Worm (Caenorhabditis elegans) whole organism, L2 larva: Measurements from ENCODE around the gene gbas-1.
"Not testable (repeated sequence)": the region's sequence is repeated elsewhere in the genome, so short reads cannot be mapped to it uniquely, and the experiment has no call there.

Source experiments
- C34F6.9 ChIP-seq: fragments of 150-350 bp; optimal IDR thresholded peaks from 2 replicates; lab custom pipeline; 2014; ENCODE audit warnings: missing biosample characterization, missing genetic modification characterization
- F13H6.1 ChIP-seq: sonication (generic microtip); optimal IDR thresholded peaks from 2 replicates; lab custom pipeline; 2016; ENCODE audit warnings: missing genetic modification characterization, missing compliant biosample characterization
- R02D3.7 ChIP-seq: fragments of 150-350 bp; optimal IDR thresholded peaks from 2 replicates; lab custom pipeline; 2014; ENCODE audit warnings: missing biosample characterization, missing genetic modification characterization
- Y55F3AM.14 ChIP-seq: fragments of 200-800 bp; sonication (Bioruptor generic); optimal IDR thresholded peaks from 2 replicates; lab custom pipeline; 2018; ENCODE audit warnings: mild to moderate bottlenecking, missing genetic modification characterization, missing compliant biosample characterization
- ZK546.5 ChIP-seq: sonication (generic microtip); optimal IDR thresholded peaks from 2 replicates; lab custom pipeline; 2017; ENCODE audit warnings: missing biosample characterization, missing genetic modification characterization
- ama-1 ChIP-seq: fragments of 150-350 bp; optimal IDR thresholded peaks from 2 replicates; lab custom pipeline; 2018; ENCODE audit warnings: inconsistent platforms
- blmp-1 ChIP-seq: sonication (generic microtip); optimal IDR thresholded peaks from 2 replicates; lab custom pipeline; 2017; ENCODE audit warnings: missing genetic modification characterization, mild to moderate bottlenecking, missing compliant biosample characterization, antibody characterized with exemption, moderate library complexity; ENCODE audit not compliant: insufficient read depth
- ceh-16 ChIP-seq: fragments of 150-350 bp; optimal IDR thresholded peaks from 2 replicates; lab custom pipeline; 2014; ENCODE audit warnings: missing biosample characterization, missing genetic modification characterization
- ceh-82 ChIP-seq: fragments of 150-350 bp; optimal IDR thresholded peaks from 2 replicates; lab custom pipeline; 2014; ENCODE audit warnings: missing biosample characterization, missing genetic modification characterization
- crh-2 ChIP-seq: sonication (generic microtip); optimal IDR thresholded peaks from 2 replicates; lab custom pipeline; 2017; ENCODE audit warnings: missing biosample characterization, missing genetic modification characterization
- elt-1 ChIP-seq: fragments of 150-350 bp; optimal IDR thresholded peaks from 2 replicates; lab custom pipeline; 2014; ENCODE audit warnings: missing biosample characterization, missing genetic modification characterization
- gmeb-1 ChIP-seq: fragments of 150-350 bp; optimal IDR thresholded peaks from 2 replicates; lab custom pipeline; 2014; ENCODE audit warnings: missing biosample characterization, missing genetic modification characterization
- lin-11 ChIP-seq: fragments of 150-350 bp; sonication (generic microtip); optimal IDR thresholded peaks from 2 replicates; lab custom pipeline; 2014; ENCODE audit warnings: missing biosample characterization, missing genetic modification characterization, inconsistent platforms, mixed read lengths
- lin-39 ChIP-seq: fragments of 150-350 bp; optimal IDR thresholded peaks from 2 replicates; lab custom pipeline; 2014; ENCODE audit warnings: missing biosample characterization, missing genetic modification reagents, missing genetic modification characterization
- mab-5 ChIP-seq: fragments of 150-350 bp; optimal IDR thresholded peaks from 2 replicates; lab custom pipeline; 2014; ENCODE audit warnings: missing biosample characterization, missing genetic modification characterization
- mdl-1 ChIP-seq, 2 experiments: fragments of 150-350 bp in 1 of 2; sonication (generic microtip) in 1 of 2; optimal IDR thresholded peaks; 2 replicates each; lab custom pipeline; 2017; ENCODE audit warnings: missing biosample characterization in 2 of 2, missing genetic modification characterization in 2 of 2
- nhr-10 ChIP-seq: sonication (generic microtip); optimal IDR thresholded peaks from 2 replicates; lab custom pipeline; 2017; ENCODE audit warnings: missing biosample characterization, missing genetic modification characterization
- nhr-11 ChIP-seq: fragments of 150-350 bp; optimal IDR thresholded peaks from 2 replicates; lab custom pipeline; 2014; ENCODE audit warnings: missing biosample characterization, missing genetic modification characterization
- nhr-12 ChIP-seq: fragments of 150-350 bp; optimal IDR thresholded peaks from 2 replicates; lab custom pipeline; 2014; ENCODE audit warnings: missing biosample characterization, missing genetic modification characterization
- nhr-129 ChIP-seq: fragments of 150-350 bp; optimal IDR thresholded peaks from 2 replicates; lab custom pipeline; 2014; ENCODE audit warnings: missing biosample characterization, missing genetic modification characterization
- nhr-21 ChIP-seq: fragments of 150-350 bp; optimal IDR thresholded peaks from 2 replicates; lab custom pipeline; 2014; ENCODE audit warnings: missing biosample characterization, missing genetic modification characterization
- nhr-23 ChIP-seq: fragments of 150-350 bp; optimal IDR thresholded peaks from 2 replicates; lab custom pipeline; 2014; ENCODE audit warnings: missing biosample characterization, missing genetic modification reagents, missing genetic modification characterization
- nhr-237 ChIP-seq: fragments of 150-350 bp; optimal IDR thresholded peaks from 2 replicates; lab custom pipeline; 2014; ENCODE audit warnings: missing biosample characterization, missing genetic modification characterization
- nhr-6 ChIP-seq: fragments of 150-350 bp; optimal IDR thresholded peaks from 2 replicates; lab custom pipeline; 2014; ENCODE audit warnings: missing biosample characterization, missing genetic modification characterization
- peb-1 ChIP-seq: fragments of 150-350 bp; optimal IDR thresholded peaks from 2 replicates; lab custom pipeline; 2014; ENCODE audit warnings: missing biosample characterization, missing genetic modification characterization
- sem-4 ChIP-seq: fragments of 150-350 bp; optimal IDR thresholded peaks from 2 replicates; lab custom pipeline; 2014; ENCODE audit warnings: missing biosample characterization, missing genetic modification reagents, missing genetic modification characterization
- skn-1 ChIP-seq: sonication (generic microtip); optimal IDR thresholded peaks from 2 replicates; lab custom pipeline; 2017; ENCODE audit warnings: missing biosample characterization, missing genetic modification characterization
- sma-3 ChIP-seq: sonication (generic microtip); optimal IDR thresholded peaks from 2 replicates; lab custom pipeline; 2016; ENCODE audit warnings: missing genetic modification reagents, missing genetic modification characterization, missing compliant biosample characterization
- sma-9 ChIP-seq, 2 experiments: fragments of 150-350 bp in 1 of 2; sonication (generic microtip) in 1 of 2; optimal IDR thresholded peaks; 2 replicates each; lab custom pipeline; 2014 to 2016; ENCODE audit warnings: missing genetic modification characterization in 2 of 2, mild to moderate bottlenecking in 1 of 2, missing biosample characterization in 1 of 2, missing compliant biosample characterization in 1 of 2, missing genetic modification reagents in 1 of 2, moderate library complexity in 1 of 2
- snpc-4 ChIP-seq: fragments of 150-350 bp; optimal IDR thresholded peaks from 2 replicates; lab custom pipeline; 2014; ENCODE audit warnings: missing biosample characterization, missing genetic modification characterization
- unc-55 ChIP-seq: fragments of 150-350 bp; sonication (generic microtip); optimal IDR thresholded peaks from 3 replicates; lab custom pipeline; 2014; ENCODE audit warnings: missing biosample characterization, missing genetic modification reagents, missing genetic modification characterization
- unc-62 ChIP-seq: fragments of 150-350 bp; optimal IDR thresholded peaks from 2 replicates; lab custom pipeline; 2014; ENCODE audit warnings: missing biosample characterization, missing genetic modification reagents, missing genetic modification characterization
- zag-1 ChIP-seq: fragments of 150-350 bp; optimal IDR thresholded peaks from 2 replicates; lab custom pipeline; 2014; ENCODE audit warnings: missing biosample characterization, missing genetic modification characterization
- ztf-1 ChIP-seq: fragments of 200-800 bp; sonication (Bioruptor generic); conservative IDR thresholded peaks from 2 replicates; pipeline ENCODE4 v1.3.6; 2022; ENCODE audit warnings: missing genetic modification characterization, missing compliant biosample characterization
- ztf-11 ChIP-seq: sonication (generic microtip); optimal IDR thresholded peaks from 2 replicates; lab custom pipeline; 2017; ENCODE audit warnings: missing biosample characterization, missing genetic modification characterization
- ztf-4 ChIP-seq: fragments of 150-350 bp; optimal IDR thresholded peaks from 2 replicates; lab custom pipeline; 2014; ENCODE audit warnings: missing biosample characterization, missing genetic modification characterization

gbas-1 gene

DNA sequence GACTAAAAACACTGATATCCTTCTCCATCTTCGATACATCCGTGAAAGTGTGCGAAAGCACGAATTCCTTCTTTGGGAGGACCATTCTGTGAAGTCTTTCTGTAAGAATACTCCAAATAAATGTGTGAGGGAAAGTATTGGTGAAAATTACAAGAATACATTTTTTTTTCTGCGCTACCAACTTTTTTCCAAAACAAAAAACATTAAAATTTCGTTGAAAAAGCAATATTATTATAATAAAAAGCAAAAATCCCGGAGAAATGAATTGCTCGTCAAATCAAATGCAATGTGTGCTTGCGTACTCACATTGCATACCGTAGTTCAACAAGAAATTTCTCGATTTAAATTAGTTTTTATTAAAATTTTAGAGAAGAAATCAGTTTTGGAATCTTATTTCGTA, 17.3 kb downstream of the gbas-1 start, which contains the start of gene bath-13:
bath-13 (minus strand) TSS at position 101 of the 400 bp plus-strand sequence.
- TF ChIP-seq lin-11: no peak
- no peak for TF ChIP-seq nhr-21
- no peak for TF ChIP-seq nhr-10 (tag; lab: Kevin White, UChicago)
- TF ChIP-seq ceh-16: no peak
- no peak for TF ChIP-seq sem-4 (tag; lab: Kevin White, UChicago)
- TF ChIP-seq peb-1: no peak
- TF ChIP-seq nhr-12 (tag; lab: Kevin White, UChicago): no peak
- TF ChIP-seq crh-2 (tag; lab: Kevin White, UChicago): no peak
- no peak for TF ChIP-seq blmp-1 (tag; lab: Kevin White, UChicago)
- no peak for TF ChIP-seq zag-1 (tag; lab: Kevin White, UChicago)
- no peak for TF ChIP-seq ztf-1
- TF ChIP-seq unc-55 (GFP tag; lab: Kevin White, UChicago): no peak
- no peak for TF ChIP-seq unc-62 (GFP tag; lab: Kevin White, UChicago)
- no peak for TF ChIP-seq C34F6.9 (tag; lab: Kevin White, UChicago)
- TF ChIP-seq mab-5 (tag; lab: Kevin White, UChicago): no peak
- TF ChIP-seq skn-1: no peak
- no peak for TF ChIP-seq gmeb-1 (tag; lab: Kevin White, UChicago)
- no peak for TF ChIP-seq ztf-4 (tag; lab: Kevin White, UChicago)

DNA sequence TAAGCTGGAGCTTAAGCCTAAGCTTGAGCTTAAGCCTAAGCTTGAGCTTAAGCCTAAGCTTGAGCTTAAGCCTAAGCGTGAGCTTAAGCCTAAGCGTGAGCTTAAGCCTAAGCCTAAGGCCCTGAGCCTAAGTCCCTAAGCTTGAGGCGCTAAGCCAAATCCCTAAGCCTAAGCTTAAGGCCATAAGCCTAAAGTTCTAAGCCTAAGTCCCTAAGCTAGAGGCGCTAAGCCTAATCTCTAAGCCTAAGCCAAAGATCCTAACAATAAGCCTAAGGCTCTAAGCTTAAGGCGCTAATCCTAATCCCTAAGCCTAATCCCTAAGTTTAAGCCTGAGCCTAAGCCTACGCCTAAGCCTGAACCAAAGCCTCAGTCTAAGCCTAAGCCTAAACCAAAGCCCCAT, 21.0 kb downstream of the gbas-1 start:
- TF ChIP-seq nhr-10 (tag; lab: Kevin White, UChicago): no peak
- TF ChIP-seq ztf-1: no peak
- TF ChIP-seq snpc-4 (tag; lab: Kevin White, UChicago): no peak
- no peak for TF ChIP-seq nhr-6 (tag; lab: Kevin White, UChicago)
- TF ChIP-seq ceh-16: no peak
- TF ChIP-seq F13H6.1: no peak
- no peak for TF ChIP-seq C34F6.9 (tag; lab: Kevin White, UChicago)
- TF ChIP-seq nhr-129 (tag; lab: Kevin White, UChicago): no peak
- no peak for TF ChIP-seq unc-62 (GFP tag; lab: Kevin White, UChicago)
- no peak for TF ChIP-seq mdl-1 (tag; optimal IDR thresholded peaks at IDR 0.05; lab: Kevin White, UChicago)
- TF ChIP-seq crh-2 (tag; lab: Kevin White, UChicago): no peak
- TF ChIP-seq Y55F3AM.14 (GFP tag; lab: Kevin White, UChicago): no peak
- TF ChIP-seq lin-39 (tag; lab: Kevin White, UChicago): no peak

DNA sequence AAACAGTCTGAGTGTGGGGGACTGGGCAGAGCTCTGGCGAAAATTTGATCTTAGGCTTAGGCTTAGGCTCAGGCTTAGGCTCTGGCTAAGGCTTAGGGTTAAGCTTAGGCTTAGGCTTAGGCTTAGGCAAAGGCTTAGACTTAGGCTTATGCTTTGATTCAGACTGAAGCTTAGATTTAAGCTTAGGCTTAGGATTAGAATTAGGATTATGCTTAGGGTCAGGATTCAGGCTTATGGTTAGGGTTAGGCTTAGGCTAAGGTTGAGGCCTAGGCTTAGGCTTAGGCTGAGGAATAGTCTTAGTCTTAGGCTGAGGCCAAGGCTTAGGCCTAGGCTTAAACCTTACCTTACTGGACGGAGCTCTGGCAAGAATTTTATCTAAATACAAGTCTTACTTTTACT, 22.2 kb downstream of the gbas-1 start:
- TF ChIP-seq skn-1 (no peak), ztf-1 (no peak), ceh-82 (tag; lab: Kevin White, UChicago) (no peak), sma-9 (GFP tag; optimal IDR thresholded peaks at IDR 0.05; lab: Kevin White, UChicago) (no peak), sma-9 (tag; optimal IDR thresholded peaks at IDR 0.05; lab: Kevin White, UChicago) (no peak), elt-1 (tag; lab: Kevin White, UChicago) (no peak), peb-1 (no peak), nhr-237 (tag; lab: Kevin White, UChicago) (no peak), C34F6.9 (tag; lab: Kevin White, UChicago) (no peak), nhr-21 (no peak), sma-3 (GFP tag; lab: Kevin White, UChicago) (no peak), ama-1 (lab: Kevin White, UChicago) (no peak), R02D3.7 (tag; lab: Kevin White, UChicago) (no peak), ceh-16 (no peak), ZK546.5 (tag; lab: Kevin White, UChicago) (no peak), nhr-23 (tag; lab: Kevin White, UChicago) (no peak), ztf-11 (tag; lab: Kevin White, UChicago) (no peak)

DNA sequence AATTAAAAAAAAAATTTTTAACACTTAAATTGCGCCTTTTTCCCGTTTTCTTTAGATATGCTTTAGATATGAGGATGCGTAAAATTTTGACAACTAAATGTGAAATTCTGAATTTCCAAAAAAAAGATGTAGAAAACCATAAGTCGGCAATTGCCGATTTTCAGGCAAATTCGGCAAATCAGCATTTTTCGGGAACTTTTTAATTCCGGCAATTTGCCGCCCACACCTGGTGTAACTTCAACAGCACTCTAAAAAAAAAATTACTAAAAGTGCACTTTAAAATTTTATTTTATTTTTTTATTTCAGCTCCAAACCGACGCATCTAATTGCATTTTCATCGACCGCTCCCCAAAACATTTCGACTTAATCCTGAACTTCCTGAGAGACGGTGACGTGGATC, 25.8 kb downstream of the gbas-1 start, which contains the start of gene K02F6.6:
K02F6.6 (plus strand) TSS at position 301 of the 400 bp plus-strand sequence.
- TF ChIP-seq nhr-237 (tag; lab: Kevin White, UChicago): no peak

DNA sequence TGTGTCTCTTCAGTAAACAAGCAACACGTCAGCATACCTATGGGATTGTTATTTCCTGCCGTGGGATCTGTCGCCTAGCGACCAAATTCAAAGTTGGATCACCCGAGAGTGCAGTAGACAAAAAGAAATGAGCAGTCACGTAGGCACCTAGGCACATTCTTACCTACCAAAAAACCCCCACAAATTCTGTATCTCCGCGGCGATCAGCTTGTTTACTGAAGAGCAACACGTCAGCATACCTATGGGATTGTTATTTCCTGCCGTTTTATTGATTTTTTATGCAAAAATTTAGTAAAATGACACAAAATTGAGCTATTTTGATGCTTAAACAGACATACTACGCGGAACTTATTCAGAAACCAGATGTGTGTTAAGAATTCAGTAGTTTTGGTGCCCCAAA, 29.8 kb downstream of the gbas-1 start, which contains the start of gene K02F6.5:
K02F6.5 (plus strand) TSS at position 301 of the 400 bp plus-strand sequence.
- TF ChIP-seq ZK546.5, nhr-237, nhr-11 (tag; lab: Kevin White, UChicago): not testable (repeated sequence)
